Fruit fly (Drosophila melanogaster): ENCODE data around the gene CG45101.

DNA sequence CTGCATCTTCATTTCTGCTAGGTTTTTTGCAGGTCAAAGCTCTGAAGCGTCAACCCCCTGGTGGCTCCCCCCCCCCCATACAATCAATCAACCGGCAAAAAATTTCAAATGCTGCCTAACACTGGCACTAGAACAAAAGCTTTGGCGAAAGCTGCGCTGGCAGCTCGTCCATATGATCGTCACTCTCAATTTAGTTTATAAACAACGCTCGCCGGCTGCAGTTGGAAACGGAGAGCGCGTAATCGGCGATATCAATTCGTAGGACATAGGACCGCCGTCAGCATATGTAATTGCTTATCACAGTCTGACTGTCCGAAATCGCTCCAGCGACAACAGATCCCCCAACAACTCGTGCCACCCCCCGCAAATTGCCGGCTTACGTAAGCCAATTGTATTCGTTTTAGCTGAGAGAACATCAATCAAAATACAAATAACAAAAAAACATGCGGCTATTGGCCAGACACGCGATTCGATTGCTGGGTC is 5.6 kb downstream of the CG45101 start, which contains the start of gene Mocs1:
- TF ChIP-seq insv (optimal IDR thresholded peaks at IDR 0.05), result no peak
- TF ChIP-seq ttk (optimal IDR thresholded peaks at IDR 0.05), result no peak
- TF ChIP-seq psq (optimal IDR thresholded peaks at IDR 0.05), result no peak
- TF ChIP-seq Myc (optimal IDR thresholded peaks at IDR 0.05), result no peak
- TF ChIP-seq h (optimal IDR thresholded peaks at IDR 0.05), result no peak
- TF ChIP-seq Sin3A (optimal IDR thresholded peaks at IDR 0.05), result no peak

All from Kc167 (cell line).